Fruit fly (Drosophila melanogaster) whole organism, embryonic: ENCODE data around the gene CG31807.
A peak's percentile ranks its signal among the peaks of the same experiment; 100 is the strongest.

Experiments
- Asciz ChIP-seq: fragments of 200-800 bp; sonication (Bioruptor generic); optimal IDR thresholded peaks from 2 replicates; lab custom pipeline; 2017; ENCODE audit warnings: missing biosample characterization, mild to moderate bottlenecking, missing genetic modification characterization, missing genetic modification reagents
- Bgb ChIP-seq: fragments of 200-800 bp; sonication (Bioruptor generic); IDR thresholded peaks from 2 replicates; pipeline ENCODE4 v1.3.6; 2022; ENCODE audit warnings: missing biosample characterization, missing genetic modification characterization; ENCODE audit not compliant: partially characterized antibody
- BtbVII ChIP-seq: fragments of 200-800 bp; sonication (Bioruptor generic); optimal IDR thresholded peaks from 3 replicates; lab custom pipeline; 2017; ENCODE audit warnings: missing biosample characterization, mild to moderate bottlenecking, missing genetic modification characterization
- C15 ChIP-seq: fragments of 200-800 bp; sonication (Bioruptor generic); IDR thresholded peaks from 3 replicates; pipeline ENCODE4 v1.3.6; 2022; ENCODE audit warnings: missing biosample characterization, missing genetic modification characterization
- CG10431 ChIP-seq: fragments of 200-800 bp; sonication (Bioruptor generic); optimal IDR thresholded peaks from 3 replicates; lab custom pipeline; 2018; ENCODE audit warnings: missing biosample characterization, mild to moderate bottlenecking, missing genetic modification characterization
- CG10959 ChIP-seq: fragments of 200-800 bp; sonication (Bioruptor generic); IDR thresholded peaks from 2 replicates; pipeline ENCODE4 v1.3.6; 2022; ENCODE audit warnings: missing biosample characterization, missing genetic modification characterization
- CG12769 ChIP-seq: fragments of 200-800 bp; sonication (Bioruptor generic); optimal IDR thresholded peaks from 2 replicates; lab custom pipeline; 2019; ENCODE audit warnings: missing biosample characterization, mild to moderate bottlenecking, missing genetic modification characterization, moderate library complexity
- CG16779 ChIP-seq: fragments of 200-800 bp; sonication (Bioruptor generic); IDR thresholded peaks from 2 replicates; pipeline ENCODE4 v1.3.6; 2022; ENCODE audit warnings: missing biosample characterization, missing genetic modification characterization
- CG17912 ChIP-seq: fragments of 200-800 bp; sonication (Bioruptor generic); optimal IDR thresholded peaks from 2 replicates; lab custom pipeline; 2018; ENCODE audit warnings: missing biosample characterization, mild to moderate bottlenecking, missing genetic modification characterization
- CG18619 ChIP-seq: fragments of 200-800 bp; sonication (Bioruptor generic); optimal IDR thresholded peaks from 3 replicates; lab custom pipeline; 2017; ENCODE audit warnings: missing biosample characterization, mild to moderate bottlenecking, missing genetic modification characterization
- CG2889 ChIP-seq: fragments of 200-800 bp; sonication (Bioruptor generic); IDR thresholded peaks from 3 replicates; pipeline ENCODE4 v1.3.6; 2022; ENCODE audit warnings: missing biosample characterization, missing genetic modification characterization
- CG32772 ChIP-seq: fragments of 200-800 bp; sonication (Bioruptor generic); IDR thresholded peaks from 2 replicates; pipeline ENCODE4 v1.3.6; 2022; ENCODE audit warnings: missing biosample characterization, missing genetic modification characterization
- CG3726 ChIP-seq: fragments of 200-800 bp; sonication (Bioruptor generic); IDR thresholded peaks from 3 replicates; pipeline ENCODE4, ENCODE4 v1.3.6; 2022; ENCODE audit warnings: missing biosample characterization, missing genetic modification characterization
- CG4707 ChIP-seq: fragments of 200-800 bp; sonication (Bioruptor generic); optimal IDR thresholded peaks from 2 replicates; lab custom pipeline; 2018; ENCODE audit warnings: missing biosample characterization, mild to moderate bottlenecking, missing genetic modification characterization, moderate library complexity
- CG5953 ChIP-seq: fragments of 200-800 bp; sonication (Bioruptor generic); IDR thresholded peaks from 2 replicates; pipeline ENCODE4 v1.3.6; 2022; ENCODE audit warnings: missing biosample characterization, missing genetic modification characterization
- CG7357 ChIP-seq: fragments of 200-800 bp; sonication (Bioruptor generic); IDR thresholded peaks from 3 replicates; pipeline ENCODE4 v1.3.6; 2022; ENCODE audit warnings: missing biosample characterization, missing genetic modification characterization
- CG8089 ChIP-seq: fragments of 200-800 bp; sonication (Bioruptor generic); optimal IDR thresholded peaks from 3 replicates; lab custom pipeline; 2016; ENCODE audit warnings: missing biosample characterization, missing genetic modification characterization
- CG9817 ChIP-seq: fragments of 200-800 bp; sonication (Bioruptor generic); optimal IDR thresholded peaks from 2 replicates; lab custom pipeline; 2018; ENCODE audit warnings: missing biosample characterization, mild to moderate bottlenecking, missing genetic modification characterization, moderate library complexity
- Dp ChIP-seq: fragments of 200-800 bp; sonication (Bioruptor generic); optimal IDR thresholded peaks from 2 replicates; lab custom pipeline; 2018; ENCODE audit warnings: missing biosample characterization, mild to moderate bottlenecking, missing genetic modification characterization, moderate library complexity
- ERR ChIP-seq: fragments of 200-800 bp; sonication (Bioruptor generic); optimal IDR thresholded peaks from 2 replicates; lab custom pipeline; 2016; ENCODE audit warnings: missing biosample characterization, missing genetic modification characterization
- MBD-R2 ChIP-seq: fragments of 200-800 bp; sonication (Bioruptor generic); IDR thresholded peaks from 2 replicates; pipeline ENCODE4 v1.3.6; 2022; ENCODE audit warnings: missing biosample characterization, missing genetic modification characterization
- Med ChIP-seq: fragments of 200-800 bp; sonication (Bioruptor generic); peaks from one replicate; lab custom pipeline; 2016; ENCODE audit warnings: missing biosample characterization, missing genetic modification characterization, mild to moderate bottlenecking, inconsistent platforms, moderate library complexity
- NC2β ChIP-seq: fragments of 200-800 bp; sonication (Bioruptor generic); optimal IDR thresholded peaks from 2 replicates; lab custom pipeline; 2016; ENCODE audit warnings: missing biosample characterization, missing genetic modification characterization
- Pdp1 ChIP-seq, 2 experiments: fragments of 200-800 bp; sonication (Bioruptor generic); optimal IDR thresholded peaks; 3 replicates each; lab custom pipeline; 2016; ENCODE audit warnings: missing biosample characterization in 2 of 2, missing genetic modification characterization in 2 of 2, mild to moderate bottlenecking in 1 of 2, moderate library complexity in 1 of 2
- Rfx ChIP-seq: fragments of 200-800 bp; sonication (Bioruptor generic); IDR thresholded peaks from 2 replicates; pipeline ENCODE4 v1.3.6; 2022; ENCODE audit warnings: missing biosample characterization, missing genetic modification characterization
- Tbp ChIP-seq: fragments of >200 bp; optimal IDR thresholded peaks from 2 replicates; lab custom pipeline; 2018; ENCODE audit warnings: missing biosample characterization, missing genetic modification characterization
- Trl ChIP-seq, 3 experiments: fragments of >200 bp in 2 of 3; fragments of 200-800 bp in 1 of 3; sonication (Bioruptor generic) in 1 of 3; optimal IDR thresholded peaks; 2 replicates in 1 of 3; 3 replicates in 2 of 3; lab custom pipeline; 2016 to 2017; ENCODE audit warnings: missing biosample characterization in 1 of 3, missing genetic modification characterization in 1 of 3
- Xrp1 ChIP-seq: fragments of 200-800 bp; sonication (Bioruptor generic); IDR thresholded peaks from 2 replicates; pipeline ENCODE4 v1.3.6; 2022; ENCODE audit warnings: missing biosample characterization, missing genetic modification characterization
- chinmo ChIP-seq: fragments of 200-800 bp; sonication (Bioruptor generic); IDR thresholded peaks from 4 replicates; pipeline ENCODE4 v1.3.6; 2022; ENCODE audit warnings: missing biosample characterization, missing genetic modification characterization; ENCODE audit not compliant: partially characterized antibody
- exex ChIP-seq: fragments of 200-800 bp; sonication (Bioruptor generic); optimal IDR thresholded peaks from 4 replicates; lab custom pipeline; 2018; ENCODE audit warnings: missing biosample characterization, mild to moderate bottlenecking, missing genetic modification characterization, moderate library complexity
- fd96Cb ChIP-seq: fragments of 200-800 bp; sonication (Bioruptor generic); optimal IDR thresholded peaks from 2 replicates; lab custom pipeline; 2018; ENCODE audit warnings: missing biosample characterization, mild to moderate bottlenecking, missing genetic modification characterization, moderate library complexity
- fru ChIP-seq: fragments of >200 bp; optimal IDR thresholded peaks from 2 replicates; lab custom pipeline; 2017
- gfzf ChIP-seq: fragments of 200-800 bp; sonication (Bioruptor generic); optimal IDR thresholded peaks from 2 replicates; lab custom pipeline; 2016; ENCODE audit warnings: missing biosample characterization, mild to moderate bottlenecking, missing genetic modification characterization, moderate library complexity
- grau ChIP-seq: fragments of 200-800 bp; optimal IDR thresholded peaks from 3 replicates; lab custom pipeline; 2019; ENCODE audit warnings: missing biosample characterization, mild to moderate bottlenecking, missing genetic modification characterization, moderate library complexity
- h ChIP-seq: fragments of >200 bp; optimal IDR thresholded peaks from 2 replicates; lab custom pipeline; 2017
- insv ChIP-seq, 2 experiments: fragments of 200-800 bp; sonication (Bioruptor generic); optimal IDR thresholded peaks; 3 replicates each; lab custom pipeline; 2016 to 2018; ENCODE audit warnings: missing biosample characterization in 2 of 2, missing genetic modification characterization in 2 of 2
- pan ChIP-seq, 4 experiments: fragments of >200 bp in 3 of 4; fragments of 200-800 bp in 1 of 4; sonication (Bioruptor generic) in 1 of 4; optimal IDR thresholded peaks in 3 of 4; IDR thresholded peaks in 1 of 4; 2 replicates each; pipeline versions ENCODE4 v1.3.6 to Lab custom; 2017 to 2022; ENCODE audit warnings: missing biosample characterization in 2 of 4, missing genetic modification characterization in 2 of 4, mixed read lengths in 1 of 4
- pros ChIP-seq: fragments of 200-800 bp; sonication (Bioruptor generic); optimal IDR thresholded peaks from 3 replicates; lab custom pipeline; 2019; ENCODE audit warnings: missing biosample characterization, mild to moderate bottlenecking, missing genetic modification characterization, moderate library complexity
- ro ChIP-seq: fragments of 200-800 bp; sonication (Bioruptor generic); IDR thresholded peaks from 2 replicates; pipeline ENCODE4 v1.3.6; 2022; ENCODE audit warnings: missing biosample characterization, missing genetic modification characterization
- row ChIP-seq: fragments of 200-800 bp; sonication (Bioruptor generic); IDR thresholded peaks from 3 replicates; pipeline ENCODE4 v1.3.6; 2022; ENCODE audit warnings: missing biosample characterization, missing genetic modification characterization
- scrt ChIP-seq: fragments of 200-800 bp; sonication (Bioruptor generic); optimal IDR thresholded peaks from 2 replicates; lab custom pipeline; 2018; ENCODE audit warnings: missing biosample characterization, mild to moderate bottlenecking, missing genetic modification characterization, moderate library complexity
- sim ChIP-seq: fragments of 200-800 bp; sonication (Bioruptor generic); IDR thresholded peaks from 2 replicates; pipeline ENCODE4 v1.3.6; 2022; ENCODE audit warnings: missing biosample characterization, missing genetic modification characterization
- sima ChIP-seq: fragments of 200-800 bp; sonication (Bioruptor generic); optimal IDR thresholded peaks from 2 replicates; lab custom pipeline; 2016; ENCODE audit warnings: missing biosample characterization, missing genetic modification characterization
- ssp ChIP-seq: fragments of 200-800 bp; sonication (Bioruptor generic); IDR thresholded peaks from 2 replicates; pipeline ENCODE4 v1.3.6; 2022; ENCODE audit warnings: missing biosample characterization, missing genetic modification characterization
- stwl ChIP-seq: fragments of 200-800 bp; sonication (Bioruptor generic); optimal IDR thresholded peaks from 3 replicates; lab custom pipeline; 2018; ENCODE audit warnings: missing biosample characterization, mild to moderate bottlenecking, missing genetic modification characterization, moderate library complexity
- tio ChIP-seq: fragments of 200-800 bp; sonication (Bioruptor generic); optimal IDR thresholded peaks from 2 replicates; lab custom pipeline; 2017; ENCODE audit warnings: missing biosample characterization, missing genetic modification characterization, inconsistent platforms
- wor ChIP-seq: fragments of 200-800 bp; sonication (Bioruptor generic); IDR thresholded peaks from 2 replicates; pipeline ENCODE4 v1.3.6; 2022; ENCODE audit warnings: missing biosample characterization, missing genetic modification characterization

CG31807 gene

DNA sequence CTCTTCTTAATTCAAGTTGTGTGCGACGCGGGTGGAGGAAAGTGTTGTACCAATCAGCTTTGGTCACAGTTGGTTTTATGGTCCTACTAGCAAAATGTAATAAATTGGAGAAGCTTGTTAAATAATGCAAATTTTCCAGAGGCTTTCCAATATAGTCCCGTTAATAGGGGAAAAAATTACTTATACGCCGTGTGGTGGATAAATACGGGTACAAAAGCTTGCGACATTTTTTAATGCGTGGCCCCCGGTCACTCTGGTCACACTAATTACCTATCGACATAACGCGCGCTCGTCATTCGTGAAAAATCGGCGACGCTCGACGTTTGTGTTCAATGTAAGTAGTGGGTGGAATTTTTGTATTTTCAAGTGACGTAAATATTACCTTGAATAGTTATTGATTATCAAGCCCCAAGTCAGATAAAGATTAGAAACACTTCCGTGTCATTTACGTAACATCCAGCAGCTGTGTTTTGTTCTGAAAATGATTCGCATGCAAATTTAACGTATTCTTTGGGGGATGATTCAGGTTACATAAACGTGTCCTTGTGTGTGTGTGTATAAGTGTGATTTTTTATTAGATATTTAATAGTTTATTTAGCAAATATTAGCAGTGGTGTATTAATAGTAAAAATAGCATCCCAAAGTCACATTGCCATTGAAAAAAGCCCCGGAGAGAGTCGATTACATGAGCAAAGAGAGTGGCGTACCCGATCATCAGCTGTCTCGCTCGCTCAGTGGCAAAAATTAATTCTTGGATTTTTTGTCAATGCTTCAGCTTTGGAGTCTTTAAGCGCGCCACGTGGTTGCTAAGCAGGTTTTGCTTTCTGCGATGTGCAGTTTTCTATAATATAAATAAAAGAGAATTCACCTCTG lies 36.1 kb upstream of the CG31807 start, which contains the start of gene Cyt-c-p (continued):
- peak; percentile 7 for TF ChIP-seq ERR (GFP tag; lab: Kevin White, UChicago)
- peak; percentile 27 for TF ChIP-seq CG8089 (GFP tag; lab: Kevin White, UChicago)
- peak; percentile 44; the same call in 2 of the 3 replicates for TF ChIP-seq row (GFP tag; lab: Robert Waterston, UW)
- peak; percentile 4 for TF ChIP-seq CG10431
- TF ChIP-seq Bgb (GFP tag; lab: Robert Waterston, UW) = peak; percentile 65; the same call in 1 of the 2 replicates
- TF ChIP-seq Pdp1 (GFP tag; optimal IDR thresholded peaks at IDR 0.05; lab: Kevin White, UChicago) = peak in 1 of 2 experiments; percentile 83
- peak in 1 of 2 experiments; percentile 11 for TF ChIP-seq insv (GFP tag; optimal IDR thresholded peaks at IDR 0.05; lab: Kevin White, UChicago)
- TF ChIP-seq stwl (tag; lab: Kevin White, UChicago) = peak; percentile 78
- TF ChIP-seq Tbp = no peak
- peak; percentile 34 for TF ChIP-seq BtbVII (GFP tag; lab: Kevin White, UChicago)
- peak; percentile 34 for TF ChIP-seq Asciz (GFP tag; lab: Kevin White, UChicago)
- TF ChIP-seq fd96Cb = no peak
- TF ChIP-seq Trl (optimal IDR thresholded peaks at IDR 0.05; lab: Kevin White, UChicago) = peak; percentile 40 to 71
- TF ChIP-seq Trl (GFP tag; optimal IDR thresholded peaks at IDR 0.05; lab: Kevin White, UChicago) = peak; percentile 8
- TF ChIP-seq Rfx (GFP tag; lab: Robert Waterston, UW) = peak; percentile 36; the same call in 1 of the 2 replicates
- TF ChIP-seq CG12769 (tag; lab: Kevin White, UChicago) = peak; percentile 2
- TF ChIP-seq CG18619 = peak; percentile 25
- TF ChIP-seq C15 (GFP tag; lab: Robert Waterston, UW) = no peak
- peak; percentile 35 for TF ChIP-seq NC2β

DNA sequence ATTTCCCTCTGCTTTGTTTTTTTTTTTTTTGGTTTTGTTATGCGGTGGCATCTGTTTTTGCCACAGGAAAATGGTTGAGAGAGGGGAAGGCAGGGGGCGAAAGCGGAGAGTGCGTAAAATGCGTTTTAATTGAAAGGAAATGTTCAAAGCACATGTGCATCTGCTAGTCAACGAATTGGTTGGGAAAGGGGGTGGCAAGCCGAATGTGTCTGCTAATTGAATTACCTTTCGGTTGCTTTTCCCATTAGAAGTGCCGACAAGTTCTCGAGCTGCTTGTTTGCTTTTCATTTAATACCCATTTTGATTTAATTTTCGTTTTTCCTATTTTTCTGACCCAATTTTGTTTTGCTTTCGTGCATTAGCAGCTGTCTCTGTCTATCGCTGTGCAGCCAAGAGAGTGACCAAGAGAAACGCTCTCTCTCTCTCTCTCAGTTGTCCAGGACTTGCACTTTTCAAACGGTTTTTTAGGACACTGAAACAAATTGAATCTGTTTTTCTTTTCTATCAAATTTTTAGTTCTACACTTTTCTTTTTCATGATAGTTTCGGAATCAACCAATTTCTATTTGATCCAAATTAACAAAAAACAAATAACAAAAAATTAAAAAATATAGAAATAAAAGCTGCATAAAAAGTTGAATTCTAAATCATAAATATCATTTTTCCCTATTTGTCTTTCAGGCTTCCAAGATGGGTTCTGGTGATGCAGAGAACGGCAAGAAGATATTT lies 34.8 kb upstream of the CG31807 start:
- TF ChIP-seq gfzf (GFP tag; lab: Kevin White, UChicago) (no peak), pros (GFP tag; lab: Kevin White, UChicago) (no peak), pan (optimal IDR thresholded peaks at IDR 0.05; lab: Kevin White, UChicago) (no peak), pan (GFP tag; optimal IDR thresholded peaks at IDR 0.05 in 1 of 2, IDR thresholded peaks at IDR 0.05 in 1 of 2) (no peak), Xrp1 (GFP tag; lab: Robert Waterston, UW) (peak; percentile 31; the same call in 1 of the 2 replicates), Med (GFP tag; lab: Kevin White, UChicago) (no peak), CG17912 (GFP tag; lab: Kevin White, UChicago) (no peak), CG16779 (GFP tag; lab: Robert Waterston, UW) (no peak), scrt (GFP tag; lab: Kevin White, UChicago) (no peak), CG32772 (GFP tag; lab: Robert Waterston, UW) (0 out of 2 replicates have a peak, but pooled peaks have one; percentile 13), CG5953 (GFP tag; lab: Robert Waterston, UW) (no peak), CG3726 (GFP tag; lab: Robert Waterston, UW) (no peak), CG2889 (GFP tag; lab: Robert Waterston, UW) (no peak), exex (tag; lab: Kevin White, UChicago) (no peak), MBD-R2 (GFP tag; lab: Robert Waterston, UW) (no peak), CG9817 (tag; lab: Kevin White, UChicago) (no peak), Dp (no peak), CG4707 (GFP tag; lab: Kevin White, UChicago) (no peak), ssp (no peak), grau (no peak), tio (GFP tag; lab: Kevin White, UChicago) (no peak), CG10959 (GFP tag; lab: Robert Waterston, UW) (0 out of 2 replicates have a peak, but pooled peaks have one; percentile 17), fru (lab: Kevin White, UChicago) (no peak), h (lab: Kevin White, UChicago) (no peak), wor (no peak), CG7357 (no peak), ro (no peak), chinmo (0 out of 4 replicates have a peak, but pooled peaks have one; percentile 8), sima (GFP tag; lab: Kevin White, UChicago) (no peak), sim (GFP tag; lab: Robert Waterston, UW) (no peak)
